Worm (Caenorhabditis elegans) whole organism, mixed stage, embryonic: ENCODE results near the gene C33D3.5.

ENCODE experiments used
- ceh-43 ChIP-seq: fragments of 200-800 bp; sonication (Bioruptor generic); optimal IDR thresholded peaks from 2 replicates; lab custom pipeline; 2018; ENCODE audit warnings: mild to moderate bottlenecking, missing genetic modification characterization, moderate library complexity, missing compliant biosample characterization
- ces-1 ChIP-seq: fragments of 150-350 bp; optimal IDR thresholded peaks from 2 replicates; lab custom pipeline; 2014; ENCODE audit warnings: missing biosample characterization, missing genetic modification reagents, missing genetic modification characterization
- elt-3 ChIP-seq: fragments of 150-350 bp; optimal IDR thresholded peaks from 2 replicates; lab custom pipeline; 2014; ENCODE audit warnings: missing biosample characterization, missing genetic modification characterization
- hlh-1 ChIP-seq: fragments of 150-350 bp; optimal IDR thresholded peaks from 2 replicates; lab custom pipeline; 2014; ENCODE audit warnings: missing biosample characterization, missing genetic modification reagents, missing genetic modification characterization
- nhr-12 ChIP-seq: fragments of 150-350 bp; optimal IDR thresholded peaks from 2 replicates; lab custom pipeline; 2014; ENCODE audit warnings: missing biosample characterization, missing genetic modification characterization
- nhr-2 ChIP-seq: fragments of 150-350 bp; optimal IDR thresholded peaks from 2 replicates; lab custom pipeline; 2014; ENCODE audit warnings: missing biosample characterization, missing genetic modification characterization
- pha-4 ChIP-seq: fragments of 150-350 bp; optimal IDR thresholded peaks from 2 replicates; lab custom pipeline; 2018; ENCODE audit warnings: missing biosample characterization, missing genetic modification reagents, missing genetic modification characterization
- snpc-4 ChIP-seq: fragments of 150-350 bp; optimal IDR thresholded peaks from 2 replicates; lab custom pipeline; 2014; ENCODE audit warnings: missing biosample characterization, missing genetic modification characterization
- unc-39 ChIP-seq: fragments of 150-350 bp; optimal IDR thresholded peaks from 2 replicates; lab custom pipeline; 2014; ENCODE audit warnings: missing biosample characterization, missing genetic modification characterization
- unc-62 ChIP-seq: fragments of 150-350 bp; optimal IDR thresholded peaks from 2 replicates; lab custom pipeline; 2014; ENCODE audit warnings: missing biosample characterization, missing genetic modification reagents, missing genetic modification characterization

- TF ChIP-seq pha-4 (tag; lab: Kevin White, UChicago): no peak
- TF ChIP-seq unc-39 (tag; lab: Kevin White, UChicago): no peak
- no peak for TF ChIP-seq ces-1 (GFP tag; lab: Kevin White, UChicago)
- TF ChIP-seq snpc-4: no peak
- no peak for TF ChIP-seq hlh-1 (tag; lab: Kevin White, UChicago)
- TF ChIP-seq unc-62 (GFP tag; lab: Kevin White, UChicago): no peak
- TF ChIP-seq nhr-2 (tag; lab: Kevin White, UChicago): no peak
- no peak for TF ChIP-seq elt-3
- no peak for TF ChIP-seq ceh-43 (GFP tag; lab: Kevin White, UChicago)
- TF ChIP-seq nhr-12 (tag; lab: Kevin White, UChicago): no peak
Observed at ce11 chrX:10542313-10543048, 51.3 kb downstream of the C33D3.5 start, which contains the start of the genes F59F5.3 and F59F5.4.
